Worm (Caenorhabditis elegans) whole organism, midembryonic: ENCODE data around the gene F21D5.6.
A peak's percentile ranks its signal among the peaks of the same experiment; 100 is the strongest.
"Not testable (repeated sequence)": the region's sequence is repeated elsewhere in the genome, so short reads cannot be mapped to it uniquely, and the experiment has no call there.

Source experiments
- T22C8.4 ChIP-seq: fragments of 200-800 bp; sonication (Bioruptor generic); IDR thresholded peaks from 2 replicates; pipeline ENCODE4 v1.3.6; 2022; ENCODE audit warnings: missing genetic modification characterization, missing compliant biosample characterization
- cog-1 ChIP-seq: sonication (generic microtip); optimal IDR thresholded peaks from 2 replicates; lab custom pipeline; 2016; ENCODE audit warnings: missing genetic modification characterization, missing compliant biosample characterization
- flt-1 ChIP-seq: fragments of 200-800 bp; sonication (Bioruptor generic); IDR thresholded peaks from 2 replicates; pipeline ENCODE4 v1.3.6; 2022; ENCODE audit warnings: missing genetic modification characterization, missing compliant biosample characterization
- klf-2 ChIP-seq: fragments of 200-800 bp; sonication (Bioruptor generic); conservative IDR thresholded peaks from 2 replicates; pipeline ENCODE4 v1.3.6; 2022; ENCODE audit warnings: missing genetic modification reagents, missing genetic modification characterization, missing compliant biosample characterization
- med-1 ChIP-seq: sonication (generic microtip); optimal IDR thresholded peaks from 2 replicates; lab custom pipeline; 2017; ENCODE audit warnings: missing genetic modification characterization, mild to moderate bottlenecking, missing compliant biosample characterization, antibody characterized with exemption, missing genetic modification reagents; ENCODE audit not compliant: insufficient read depth
- ref-1 ChIP-seq: fragments of 200-800 bp; sonication (Bioruptor generic); conservative IDR thresholded peaks from 2 replicates; pipeline ENCODE4 v1.3.6; 2022; ENCODE audit warnings: missing genetic modification reagents, missing genetic modification characterization, missing compliant biosample characterization
- tab-1 ChIP-seq: fragments of 200-800 bp; sonication (Bioruptor generic); IDR thresholded peaks from 2 replicates; pipeline ENCODE4 v1.3.6; 2022; ENCODE audit warnings: missing genetic modification characterization, missing compliant biosample characterization
- ztf-23 ChIP-seq: fragments of 200-800 bp; sonication (Bioruptor generic); IDR thresholded peaks from 2 replicates; pipeline ENCODE4 v1.3.6; 2022; ENCODE audit warnings: missing genetic modification reagents, missing genetic modification characterization, missing compliant biosample characterization
- ztf-29 ChIP-seq: fragments of 200-800 bp; sonication (Bioruptor generic); IDR thresholded peaks from 2 replicates; pipeline ENCODE4 v1.3.6; 2022; ENCODE audit warnings: missing genetic modification reagents, missing genetic modification characterization, missing compliant biosample characterization

Gene F21D5.6

ce11 chrIV:8740952-8741438 is at the start of gene F21D5.6:
TSS of gene F21D5.6 (minus strand) at chrIV:8741388.
- TF ChIP-seq tab-1 (no peak), ztf-29 (GFP tag; lab: Robert Waterston, UW) (no peak), flt-1 (GFP tag; lab: Robert Waterston, UW) (0 out of 2 replicates have a peak, but pooled peaks have one; percentile 33)

- no peak for TF ChIP-seq ztf-23 (GFP tag; lab: Robert Waterston, UW)
- TF ChIP-seq med-1 (GFP tag; lab: Kevin White, UChicago), result no peak
These were observed 49.0 kb upstream of the F21D5.6 start, which contains the start of gene sru-35 for ce11 chrIV:8790144-8790543. TSS of gene sru-35 (minus strand) at chrIV:8790244.

- TF ChIP-seq ztf-23 (GFP tag; lab: Robert Waterston, UW); tab-1; ref-1 (GFP tag; lab: Robert Waterston, UW): not testable (repeated sequence)
These were observed 46.9 kb upstream of the F21D5.6 start, which contains the start of gene C33D9.10 for ce11 chrIV:8788048-8788447. TSS of gene C33D9.10 (minus strand) at chrIV:8788148.

DNA sequence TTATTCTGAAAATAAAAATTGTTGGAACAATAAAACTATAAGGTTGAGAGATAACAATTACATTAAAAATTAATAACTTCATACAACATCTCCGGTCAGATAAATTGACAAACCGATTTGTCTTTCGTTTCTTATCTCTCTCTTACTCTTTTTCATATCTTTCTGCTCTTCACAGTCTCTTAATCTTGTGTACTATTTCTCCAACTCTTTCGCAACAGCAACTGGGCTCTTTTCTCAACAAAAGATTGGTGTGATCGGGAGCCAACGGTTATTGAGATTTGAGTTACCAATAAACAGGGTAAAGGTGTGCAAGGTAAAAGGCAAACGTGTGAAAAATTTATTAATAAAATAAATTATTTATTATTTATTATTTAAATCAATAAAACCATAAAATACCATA is 45.5 kb upstream of the F21D5.6 start, which contains the start of gene C33D9.8:
C33D9.8 (minus strand) TSS at position 99 of the 400 bp plus-strand sequence.
- TF ChIP-seq tab-1 (no peak), cog-1 (tag; lab: Kevin White, UChicago) (no peak), T22C8.4 (GFP tag; lab: Robert Waterston, UW) (no peak), klf-2 (GFP tag; lab: Robert Waterston, UW) (no peak), med-1 (GFP tag; lab: Kevin White, UChicago) (no peak), ztf-29 (GFP tag; lab: Robert Waterston, UW) (no peak), ref-1 (GFP tag; lab: Robert Waterston, UW) (no peak)

DNA sequence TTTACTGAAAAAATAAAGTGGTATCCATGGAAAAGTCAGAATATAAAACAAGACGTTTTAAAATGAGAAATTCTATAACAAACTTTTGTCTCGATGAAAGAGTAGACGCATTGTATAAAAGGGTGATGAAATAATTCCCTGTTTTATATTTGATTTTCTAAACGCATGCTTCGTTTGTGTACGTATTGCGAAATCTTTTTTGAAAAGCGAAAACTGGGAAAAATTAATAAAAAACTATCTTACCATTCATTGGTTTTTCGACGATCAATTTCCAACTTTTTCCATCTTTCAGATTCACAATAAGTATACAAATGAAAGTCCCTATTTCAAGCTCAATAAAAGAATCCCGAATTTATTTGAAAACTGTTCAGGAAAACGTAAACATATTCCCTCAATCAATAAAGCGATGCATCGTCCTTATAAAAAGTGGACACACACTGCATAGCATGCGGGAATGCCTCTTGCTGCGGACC is 43.7 kb upstream of the F21D5.6 start, which contains the start of gene C33D9.13:
C33D9.13 (minus strand) TSS at position 423 of the 473 bp plus-strand sequence.
- TF ChIP-seq T22C8.4 (GFP tag; lab: Robert Waterston, UW) (no peak), ztf-29 (GFP tag; lab: Robert Waterston, UW) (no peak), ref-1 (GFP tag; lab: Robert Waterston, UW) (no peak), flt-1 (GFP tag; lab: Robert Waterston, UW) (no peak)

- TF ChIP-seq med-1 (GFP tag; lab: Kevin White, UChicago) (no peak), ztf-23 (GFP tag; lab: Robert Waterston, UW) (no peak), T22C8.4 (GFP tag; lab: Robert Waterston, UW) (no peak), ref-1 (GFP tag; lab: Robert Waterston, UW) (no peak), ztf-29 (GFP tag; lab: Robert Waterston, UW) (peak; percentile 92), klf-2 (GFP tag; lab: Robert Waterston, UW) (no peak), tab-1 (0 out of 2 replicates have a peak, but pooled peaks have one; percentile 51), flt-1 (GFP tag; lab: Robert Waterston, UW) (peak; percentile 73), cog-1 (tag; lab: Kevin White, UChicago) (peak; percentile 93)
These were observed 41.0 kb upstream of the F21D5.6 start for ce11 chrIV:8782172-8782571.

ce11 chrIV:8778045-8778444 is 36.9 kb upstream of the F21D5.6 start, which contains the start of gene C33D9.6:
TSS of gene C33D9.6 (minus strand) at chrIV:8778145.
- TF ChIP-seq klf-2 (GFP tag; lab: Robert Waterston, UW) (no peak), flt-1 (GFP tag; lab: Robert Waterston, UW) (no peak), ztf-23 (GFP tag; lab: Robert Waterston, UW) (no peak), ref-1 (GFP tag; lab: Robert Waterston, UW) (no peak), tab-1 (no peak), cog-1 (tag; lab: Kevin White, UChicago) (no peak), med-1 (GFP tag; lab: Kevin White, UChicago) (no peak), T22C8.4 (GFP tag; lab: Robert Waterston, UW) (no peak), ztf-29 (GFP tag; lab: Robert Waterston, UW) (no peak)

DNA sequence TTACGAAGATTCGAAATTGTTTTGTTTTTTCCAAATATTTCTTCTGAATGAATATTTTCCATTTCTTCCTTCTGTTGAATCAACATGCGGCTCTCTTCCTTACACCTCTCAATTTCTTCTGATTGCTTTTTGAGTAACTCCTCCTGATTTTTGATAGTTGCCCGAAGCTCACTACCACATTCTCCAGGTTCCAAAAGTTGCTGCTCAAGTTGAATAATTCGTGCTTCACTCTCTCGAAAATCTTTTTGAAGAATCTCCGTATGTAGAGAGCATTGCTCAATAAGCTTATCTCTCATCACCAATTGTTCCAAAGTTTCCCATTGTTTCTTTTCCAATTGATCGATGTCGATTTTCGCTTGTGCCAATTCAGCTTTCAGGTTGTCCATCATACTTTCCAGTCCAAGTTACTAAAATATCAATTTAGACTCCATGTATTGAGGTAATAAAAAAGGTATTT is 31.6 kb upstream of the F21D5.6 start, which contains the start of gene F20C5.6:
F20C5.6 (minus strand) TSS at position 407 of the 457 bp plus-strand sequence.
- TF ChIP-seq tab-1, result no peak
- TF ChIP-seq flt-1 (GFP tag; lab: Robert Waterston, UW), result no peak
- TF ChIP-seq T22C8.4 (GFP tag; lab: Robert Waterston, UW), result no peak
- no peak for TF ChIP-seq klf-2 (GFP tag; lab: Robert Waterston, UW)
- no peak for TF ChIP-seq ztf-29 (GFP tag; lab: Robert Waterston, UW)
- TF ChIP-seq ref-1 (GFP tag; lab: Robert Waterston, UW), result no peak
- TF ChIP-seq cog-1 (tag; lab: Kevin White, UChicago), result no peak
- TF ChIP-seq ztf-23 (GFP tag; lab: Robert Waterston, UW), result no peak
- TF ChIP-seq med-1 (GFP tag; lab: Kevin White, UChicago), result no peak

DNA sequence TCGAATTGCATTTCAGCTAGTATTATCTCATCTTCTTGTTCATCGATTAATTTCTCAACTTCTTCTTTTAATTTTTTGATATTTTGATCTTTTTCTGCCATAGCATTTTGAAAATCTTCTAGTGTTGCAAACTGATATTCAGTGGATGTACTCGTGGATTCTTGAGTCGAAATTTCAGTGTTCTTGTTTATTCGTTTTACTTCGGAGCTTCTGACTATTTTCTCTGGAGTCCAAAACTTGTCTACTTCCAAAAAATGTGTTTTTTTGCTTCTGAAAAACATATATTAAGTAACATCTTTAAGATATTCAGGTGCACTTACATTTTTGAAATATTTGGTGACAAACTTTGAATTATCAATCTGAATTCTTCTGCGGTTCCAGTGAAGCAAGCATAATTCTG is 28.4 kb upstream of the F21D5.6 start, which contains the start of gene F20C5.5:
F20C5.5 (minus strand) TSS at position 101 of the 400 bp plus-strand sequence.
- no peak for TF ChIP-seq med-1 (GFP tag; lab: Kevin White, UChicago)
- TF ChIP-seq tab-1, result no peak
- TF ChIP-seq T22C8.4 (GFP tag; lab: Robert Waterston, UW), result no peak
- TF ChIP-seq klf-2 (GFP tag; lab: Robert Waterston, UW), result no peak
- no peak for TF ChIP-seq ref-1 (GFP tag; lab: Robert Waterston, UW)
- no peak for TF ChIP-seq ztf-29 (GFP tag; lab: Robert Waterston, UW)
- TF ChIP-seq flt-1 (GFP tag; lab: Robert Waterston, UW), result no peak
- no peak for TF ChIP-seq ztf-23 (GFP tag; lab: Robert Waterston, UW)
- TF ChIP-seq cog-1 (tag; lab: Kevin White, UChicago), result no peak
